Fruit fly (Drosophila melanogaster): Measurements from ENCODE around the gene Fmr1.

Gene Fmr1

dm6 chr3R:10081469-10082111 lies 28.3 kb downstream of the Fmr1 start:
- peak; percentile 78 for TF ChIP-seq woc (GFP tag; optimal IDR thresholded peaks at IDR 0.05)
- TF ChIP-seq Hr78 (GFP tag; optimal IDR thresholded peaks at IDR 0.05) = no peak
- TF ChIP-seq Rel (GFP tag; optimal IDR thresholded peaks at IDR 0.05) = no peak
- no peak for TF ChIP-seq Rel (tag; optimal IDR thresholded peaks at IDR 0.05)
- TF ChIP-seq GATAd (GFP tag; optimal IDR thresholded peaks at IDR 0.05) = no peak
- TF ChIP-seq CG32264 (GFP tag; optimal IDR thresholded peaks at IDR 0.05) = no peak
- no peak for TF ChIP-seq Mio (GFP tag; optimal IDR thresholded peaks at IDR 0.05)
- no peak for TF ChIP-seq Vsx2 (GFP tag; optimal IDR thresholded peaks at IDR 0.05; ENCODE audit: partially characterized antibody)
- peak; percentile 44 for TF ChIP-seq h (GFP tag; optimal IDR thresholded peaks at IDR 0.05)
- no peak for TF ChIP-seq dl (GFP tag; optimal IDR thresholded peaks at IDR 0.05; ENCODE audit: insufficient read depth in 1 of 2, partially characterized antibody in 2 of 2)
- no peak for TF ChIP-seq OdsH (GFP tag; optimal IDR thresholded peaks at IDR 0.05)
- TF ChIP-seq Myc (optimal IDR thresholded peaks at IDR 0.05) = no peak
- TF ChIP-seq dsf (GFP tag; optimal IDR thresholded peaks at IDR 0.05; ENCODE audit: borderline replicate concordance) = no peak
- TF ChIP-seq pan (optimal IDR thresholded peaks at IDR 0.05) = no peak
- TF ChIP-seq foxo (GFP tag; optimal IDR thresholded peaks at IDR 0.05) = peak in 1 of 2 experiments; percentile 28
- TF ChIP-seq Hr83 (GFP tag; optimal IDR thresholded peaks at IDR 0.05; ENCODE audit: poor library complexity, severe bottlenecking) = no peak
- no peak for TF ChIP-seq psq (GFP tag; optimal IDR thresholded peaks at IDR 0.05)
- no peak for TF ChIP-seq Jra (GFP tag; optimal IDR thresholded peaks at IDR 0.05)
- TF ChIP-seq brk (GFP tag; optimal IDR thresholded peaks at IDR 0.05) = no peak
- peak; percentile 32 for TF ChIP-seq HLH106 (tag; optimal IDR thresholded peaks at IDR 0.05)
- no peak for TF ChIP-seq fru (GFP tag; optimal IDR thresholded peaks at IDR 0.05)
- TF ChIP-seq Sp1 (GFP tag; optimal IDR thresholded peaks at IDR 0.05) = no peak
- no peak for TF ChIP-seq sage (GFP tag; optimal IDR thresholded peaks at IDR 0.05)
- TF ChIP-seq usp (GFP tag; optimal IDR thresholded peaks at IDR 0.05) = no peak
- no peak for TF ChIP-seq jim (GFP tag; optimal IDR thresholded peaks at IDR 0.05)
- no peak for TF ChIP-seq sv (GFP tag; optimal IDR thresholded peaks at IDR 0.05)
- TF ChIP-seq rgr (GFP tag; optimal IDR thresholded peaks at IDR 0.05) = peak; percentile 22
- no peak for TF ChIP-seq Dfd (GFP tag; optimal IDR thresholded peaks at IDR 0.05)
- peak; percentile 25 for TF ChIP-seq Dif (GFP tag; optimal IDR thresholded peaks at IDR 0.05; ENCODE audit: partially characterized antibody)
- no peak for TF ChIP-seq CG9705 (GFP tag; optimal IDR thresholded peaks at IDR 0.05)
- peak; percentile 34 for TF ChIP-seq ey (GFP tag; optimal IDR thresholded peaks at IDR 0.05)
- TF ChIP-seq br (GFP tag; optimal IDR thresholded peaks at IDR 0.05) = no peak
- no peak for TF ChIP-seq tai (GFP tag; optimal IDR thresholded peaks at IDR 0.05)
- no peak for TF ChIP-seq CrebA (GFP tag; optimal IDR thresholded peaks at IDR 0.05; ENCODE audit: borderline replicate concordance)
- TF ChIP-seq dmrt93B (GFP tag; optimal IDR thresholded peaks at IDR 0.05) = no peak
- TF ChIP-seq Hnf4 (GFP tag; optimal IDR thresholded peaks at IDR 0.05) = peak; percentile 42
- no peak for TF ChIP-seq lola (GFP tag; optimal IDR thresholded peaks at IDR 0.05)

- peak; percentile 6 for TF ChIP-seq OdsH (GFP tag; optimal IDR thresholded peaks at IDR 0.05)
- no peak for TF ChIP-seq rgr (GFP tag; optimal IDR thresholded peaks at IDR 0.05)
- no peak for TF ChIP-seq dmrt93B (GFP tag; optimal IDR thresholded peaks at IDR 0.05)
- no peak for TF ChIP-seq CG9705 (GFP tag; optimal IDR thresholded peaks at IDR 0.05)
- TF ChIP-seq fru (GFP tag; optimal IDR thresholded peaks at IDR 0.05) = peak; percentile 33
- TF ChIP-seq CG32264 (GFP tag; optimal IDR thresholded peaks at IDR 0.05) = no peak
- TF ChIP-seq N (GFP tag; optimal IDR thresholded peaks at IDR 0.05) = peak; percentile 22
- TF ChIP-seq br (GFP tag; optimal IDR thresholded peaks at IDR 0.05) = no peak
- TF ChIP-seq Jra (GFP tag; optimal IDR thresholded peaks at IDR 0.05) = peak; percentile 1
Observed at dm6 chr3R:10080699-10081098, 29.2 kb downstream of the Fmr1 start.
